Worm (Caenorhabditis elegans) whole organism, early embryonic: ENCODE results near the gene C17G10.13.

ENCODE experiments used
- B0310.2 ChIP-seq: sonication (generic microtip); optimal IDR thresholded peaks from 2 replicates; lab custom pipeline; 2016; ENCODE audit warnings: mild to moderate bottlenecking, missing genetic modification characterization, missing compliant biosample characterization
- F13C5.2 ChIP-seq: sonication (generic microtip); optimal IDR thresholded peaks from 2 replicates; lab custom pipeline; 2017; ENCODE audit warnings: mild to moderate bottlenecking, missing genetic modification characterization, inconsistent platforms, missing compliant biosample characterization
- ama-1 ChIP-seq: fragments of 150-350 bp; optimal IDR thresholded peaks from 2 replicates; lab custom pipeline; 2014
- ceh-36 ChIP-seq: sonication (generic microtip); optimal IDR thresholded peaks from 2 replicates; lab custom pipeline; 2016; ENCODE audit warnings: missing genetic modification characterization, inconsistent platforms, missing compliant biosample characterization
- ets-7 ChIP-seq: sonication (generic microtip); optimal IDR thresholded peaks from 2 replicates; lab custom pipeline; 2016; ENCODE audit warnings: missing genotype, missing genetic modification characterization, missing compliant biosample characterization
- pes-1 ChIP-seq: fragments of 200-800 bp; sonication (Bioruptor generic); IDR thresholded peaks from 2 replicates; pipeline ENCODE4 v1.3.6; 2022; ENCODE audit warnings: missing genetic modification reagents, missing genetic modification characterization, missing compliant biosample characterization
- scrt-1 ChIP-seq: fragments of 200-800 bp; sonication (Bioruptor generic); IDR thresholded peaks from 2 replicates; pipeline ENCODE4 v1.3.6; 2022; ENCODE audit warnings: missing genetic modification characterization, missing compliant biosample characterization

- TF ChIP-seq ceh-36 (tag; lab: Kevin White, UChicago) (no peak), pes-1 (GFP tag; lab: Robert Waterston, UW) (no peak), ets-7 (tag; lab: Kevin White, UChicago) (no peak), F13C5.2 (no peak), scrt-1 (GFP tag; lab: Robert Waterston, UW) (no peak), B0310.2 (no peak), ama-1 (lab: Kevin White, UChicago) (no peak)
Observed at ce11 chrII:5554317-5554716, 35.3 kb downstream of the C17G10.13 start, which contains the start of gene ins-12.
